Fruit fly (Drosophila melanogaster): Measurements from ENCODE around the gene Cyp4ac3.

Gene Cyp4ac3

dm6 chr2L:5232175-5232574 is 36.1 kb upstream of the Cyp4ac3 start:
- no peak for TF ChIP-seq br (GFP tag; optimal IDR thresholded peaks at IDR 0.05)
- TF ChIP-seq woc (GFP tag; optimal IDR thresholded peaks at IDR 0.05): no peak
- no peak for TF ChIP-seq Hr78 (GFP tag; optimal IDR thresholded peaks at IDR 0.05)
- no peak for TF ChIP-seq psq (GFP tag; optimal IDR thresholded peaks at IDR 0.05)
- TF ChIP-seq tai (GFP tag; optimal IDR thresholded peaks at IDR 0.05): no peak
- TF ChIP-seq Jra (GFP tag; optimal IDR thresholded peaks at IDR 0.05): no peak
- TF ChIP-seq Myc (optimal IDR thresholded peaks at IDR 0.05): no peak
- no peak for TF ChIP-seq lola (GFP tag; optimal IDR thresholded peaks at IDR 0.05)
- no peak for TF ChIP-seq dsf (GFP tag; optimal IDR thresholded peaks at IDR 0.05; ENCODE audit: borderline replicate concordance)
- no peak for TF ChIP-seq Dfd (GFP tag; optimal IDR thresholded peaks at IDR 0.05)
- no peak for TF ChIP-seq OdsH (GFP tag; optimal IDR thresholded peaks at IDR 0.05)

- TF ChIP-seq CrebA (GFP tag; optimal IDR thresholded peaks at IDR 0.05; ENCODE audit: borderline replicate concordance): peak; percentile 48
- TF ChIP-seq dsf (GFP tag; optimal IDR thresholded peaks at IDR 0.05; ENCODE audit: borderline replicate concordance): no peak
- TF ChIP-seq ey (GFP tag; optimal IDR thresholded peaks at IDR 0.05): no peak
- no peak for TF ChIP-seq Rel (GFP tag; optimal IDR thresholded peaks at IDR 0.05)
- peak; percentile 92 for TF ChIP-seq Rel (tag; optimal IDR thresholded peaks at IDR 0.05)
- no peak for TF ChIP-seq OdsH (GFP tag; optimal IDR thresholded peaks at IDR 0.05)
These were observed 35.1 kb upstream of the Cyp4ac3 start for dm6 chr2L:5232967-5233909.

dm6 chr2L:5234714-5235298 is 33.5 kb upstream of the Cyp4ac3 start:
- TF ChIP-seq Myc (optimal IDR thresholded peaks at IDR 0.05): no peak
- no peak for TF ChIP-seq Abd-B (GFP tag; optimal IDR thresholded peaks at IDR 0.05)
- no peak for TF ChIP-seq Jra (GFP tag; optimal IDR thresholded peaks at IDR 0.05)

- TF ChIP-seq br (GFP tag; optimal IDR thresholded peaks at IDR 0.05) (peak; percentile 36), CrebA (GFP tag; optimal IDR thresholded peaks at IDR 0.05; ENCODE audit: borderline replicate concordance) (peak; percentile 17), tai (GFP tag; optimal IDR thresholded peaks at IDR 0.05) (no peak), Dif (GFP tag; optimal IDR thresholded peaks at IDR 0.05; ENCODE audit: partially characterized antibody) (no peak), pan (optimal IDR thresholded peaks at IDR 0.05) (no peak), psq (GFP tag; optimal IDR thresholded peaks at IDR 0.05) (peak; percentile 35)
These were observed 31.9 kb upstream of the Cyp4ac3 start for dm6 chr2L:5236346-5236809.

- TF ChIP-seq Hr83 (GFP tag; optimal IDR thresholded peaks at IDR 0.05; ENCODE audit: poor library complexity, severe bottlenecking): peak; percentile 87
- TF ChIP-seq N (GFP tag; optimal IDR thresholded peaks at IDR 0.05): no peak
- TF ChIP-seq HLH106 (tag; optimal IDR thresholded peaks at IDR 0.05): no peak
- TF ChIP-seq pan (optimal IDR thresholded peaks at IDR 0.05): no peak
- TF ChIP-seq ey (GFP tag; optimal IDR thresholded peaks at IDR 0.05): no peak
- TF ChIP-seq Dif (GFP tag; optimal IDR thresholded peaks at IDR 0.05; ENCODE audit: partially characterized antibody): peak; percentile 100
- TF ChIP-seq Sp1 (GFP tag; optimal IDR thresholded peaks at IDR 0.05): peak; percentile 6
- no peak for TF ChIP-seq dmrt93B (GFP tag; optimal IDR thresholded peaks at IDR 0.05)
- TF ChIP-seq Dfd (GFP tag; optimal IDR thresholded peaks at IDR 0.05): no peak
- peak; percentile 14 for TF ChIP-seq tai (GFP tag; optimal IDR thresholded peaks at IDR 0.05)
- TF ChIP-seq psq (GFP tag; optimal IDR thresholded peaks at IDR 0.05): no peak
- TF ChIP-seq dsf (GFP tag; optimal IDR thresholded peaks at IDR 0.05; ENCODE audit: borderline replicate concordance): no peak
- no peak for TF ChIP-seq Hr78 (GFP tag; optimal IDR thresholded peaks at IDR 0.05)
- no peak for TF ChIP-seq GATAd (GFP tag; optimal IDR thresholded peaks at IDR 0.05)
- TF ChIP-seq dl (GFP tag; optimal IDR thresholded peaks at IDR 0.05; ENCODE audit: insufficient read depth in 1 of 2, partially characterized antibody in 2 of 2): peak; percentile 97 to 99
- TF ChIP-seq Hnf4 (GFP tag; optimal IDR thresholded peaks at IDR 0.05): peak; percentile 2
- TF ChIP-seq OdsH (GFP tag; optimal IDR thresholded peaks at IDR 0.05): no peak
- peak; percentile 24 for TF ChIP-seq br (GFP tag; optimal IDR thresholded peaks at IDR 0.05)
- TF ChIP-seq woc (GFP tag; optimal IDR thresholded peaks at IDR 0.05): peak; percentile 18
- TF ChIP-seq rgr (GFP tag; optimal IDR thresholded peaks at IDR 0.05): peak; percentile 16
- peak; percentile 96 for TF ChIP-seq Myc (optimal IDR thresholded peaks at IDR 0.05)
- TF ChIP-seq fru (GFP tag; optimal IDR thresholded peaks at IDR 0.05): no peak
- peak; percentile 67 for TF ChIP-seq brk (GFP tag; optimal IDR thresholded peaks at IDR 0.05)
- peak; percentile 87 for TF ChIP-seq Rel (GFP tag; optimal IDR thresholded peaks at IDR 0.05)
- TF ChIP-seq Rel (tag; optimal IDR thresholded peaks at IDR 0.05): peak; percentile 22
- peak; percentile 45 for TF ChIP-seq h (GFP tag; optimal IDR thresholded peaks at IDR 0.05)
- no peak for TF ChIP-seq jim (GFP tag; optimal IDR thresholded peaks at IDR 0.05)
- TF ChIP-seq lola (GFP tag; optimal IDR thresholded peaks at IDR 0.05): no peak
- TF ChIP-seq sv (GFP tag; optimal IDR thresholded peaks at IDR 0.05): no peak
- TF ChIP-seq CrebA (GFP tag; optimal IDR thresholded peaks at IDR 0.05; ENCODE audit: borderline replicate concordance): peak; percentile 70
- TF ChIP-seq Mio (GFP tag; optimal IDR thresholded peaks at IDR 0.05): no peak
- TF ChIP-seq Jra (GFP tag; optimal IDR thresholded peaks at IDR 0.05): no peak
- peak; percentile 95 for TF ChIP-seq Vsx2 (GFP tag; optimal IDR thresholded peaks at IDR 0.05; ENCODE audit: partially characterized antibody)
- TF ChIP-seq Abd-B (GFP tag; optimal IDR thresholded peaks at IDR 0.05): no peak
These were observed 31.0 kb upstream of the Cyp4ac3 start for dm6 chr2L:5237175-5237753.

Data from whole organism, wandering third instar larva.